Worm (Caenorhabditis elegans): ENCODE data around the gene F41C6.7.
"Not testable (repeated sequence)": the region's sequence is repeated elsewhere in the genome, so short reads cannot be mapped to it uniquely, and the experiment has no call there.

The F41C6.7 gene

DNA sequence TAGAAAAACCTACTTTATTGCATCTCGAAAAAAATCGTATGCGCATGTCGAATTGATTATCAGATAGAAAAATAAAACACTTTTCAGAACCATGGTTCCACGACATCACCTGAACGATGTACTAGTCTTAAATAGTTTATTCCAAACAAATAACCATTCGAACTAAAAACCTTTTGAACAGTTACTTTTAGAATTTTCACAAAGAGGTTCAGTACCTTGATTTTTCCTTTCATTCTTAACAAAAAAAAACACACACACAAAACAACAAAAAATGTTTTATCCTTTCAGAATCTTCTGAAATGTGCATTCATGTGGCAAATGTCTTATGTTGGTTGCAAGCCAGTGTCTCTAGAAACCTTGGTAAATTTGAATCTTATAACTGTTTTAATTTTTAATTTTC, 10.4 kb downstream of the F41C6.7 start, which contains the start of gene F41C6.4:
F41C6.4 (minus strand) TSS at position 101 of the 400 bp plus-strand sequence.
- TF ChIP-seq unc-130 (GFP tag; optimal IDR thresholded peaks at IDR 0.05) (no peak), daf-16 (GFP tag; optimal IDR thresholded peaks at IDR 0.05) (no peak), daf-16 (tag; optimal IDR thresholded peaks at IDR 0.05) (no peak), nhr-25 (tag; optimal IDR thresholded peaks at IDR 0.05; ENCODE audit: borderline replicate concordance, insufficient read depth) (no peak), hlh-11 (tag; optimal IDR thresholded peaks at IDR 0.05) (no peak), ceh-62 (tag; optimal IDR thresholded peaks at IDR 0.05) (no peak), daf-8 (GFP tag; IDR thresholded peaks at IDR 0.05) (no peak), nhr-76 (tag; optimal IDR thresholded peaks at IDR 0.05) (no peak)

- TF ChIP-seq fos-1, nhr-102, jun-1 (tag; optimal IDR thresholded peaks at IDR 0.05): not testable (repeated sequence)
Measured at ce11 chrX:6868669-6869068, 16.4 kb downstream of the F41C6.7 start, which contains the start of gene C53B7.6. Gene C53B7.6, minus strand, starts transcription at chrX:6868769.

ce11 chrX:6867707-6868106, 17.4 kb downstream of the F41C6.7 start:
- TF ChIP-seq mdt-29 (GFP tag; IDR thresholded peaks at IDR 0.05) (peak; percentile 60; the same call in 1 of the 2 replicates), lim-7 (GFP tag; IDR thresholded peaks at IDR 0.05) (peak; percentile 92), nhr-41 (GFP tag; IDR thresholded peaks at IDR 0.05) (peak; percentile 90), spr-1 (tag; optimal IDR thresholded peaks at IDR 0.05) (peak; percentile 75), nhr-42 (GFP tag; IDR thresholded peaks at IDR 0.05) (peak; percentile 69), mdl-1 (tag; optimal IDR thresholded peaks at IDR 0.05) (peak in 1 of 2 experiments; percentile 14), snpc-4 (tag; optimal IDR thresholded peaks at IDR 0.05) (no peak), unc-39 (tag; optimal IDR thresholded peaks at IDR 0.05) (no peak), nhr-28 (tag; optimal IDR thresholded peaks at IDR 0.05) (peak; percentile 20), aly-2 (tag; optimal IDR thresholded peaks at IDR 0.05) (no peak), nhr-237 (tag; optimal IDR thresholded peaks at IDR 0.05) (no peak), ceh-62 (tag; optimal IDR thresholded peaks at IDR 0.05) (no peak), nhr-111 (GFP tag; optimal IDR thresholded peaks at IDR 0.05) (peak; percentile 88), nhr-77 (tag; optimal IDR thresholded peaks at IDR 0.05) (no peak), dpl-1 (GFP tag; optimal IDR thresholded peaks at IDR 0.05) (no peak), R02D3.7 (tag; optimal IDR thresholded peaks at IDR 0.05) (peak; percentile 2), mxl-3 (GFP tag; optimal IDR thresholded peaks at IDR 0.05) (peak; percentile 69), lin-1 (GFP tag; IDR thresholded peaks at IDR 0.05) (peak; percentile 88), hif-1 (tag; optimal IDR thresholded peaks at IDR 0.05) (peak; percentile 10 to 35), zfp-2 (tag; optimal IDR thresholded peaks at IDR 0.05) (peak; percentile 38), arid-1 (GFP tag; conservative IDR thresholded peaks at IDR 0.05) (peak; percentile 91), Y48G9A.11 (GFP tag; IDR thresholded peaks at IDR 0.05) (peak; percentile 73), tag-97 (GFP tag; IDR thresholded peaks at IDR 0.05) (no peak), nhr-11 (tag; optimal IDR thresholded peaks at IDR 0.05) (no peak), zip-2 (tag; optimal IDR thresholded peaks at IDR 0.05) (no peak), daf-16 (GFP tag; optimal IDR thresholded peaks at IDR 0.05) (peak; percentile 73 to 96), daf-16 (tag; optimal IDR thresholded peaks at IDR 0.05) (peak; percentile 82), F37D6.2 (tag; optimal IDR thresholded peaks at IDR 0.05) (no peak), ceh-20 (GFP tag; IDR thresholded peaks at IDR 0.05) (peak; percentile 64; the same call in 1 of the 2 replicates), gei-8 (GFP tag; optimal IDR thresholded peaks at IDR 0.05) (peak; percentile 70), ces-1 (GFP tag; optimal IDR thresholded peaks at IDR 0.05) (no peak), nhr-10 (tag; optimal IDR thresholded peaks at IDR 0.05) (no peak), aha-1 (tag) (peak; percentile 99), skn-1 (tag; optimal IDR thresholded peaks at IDR 0.05) (no peak), lin-29 (GFP tag; IDR thresholded peaks at IDR 0.05) (0 out of 2 replicates have a peak, but pooled peaks have one; percentile 39), cey-2 (tag; optimal IDR thresholded peaks at IDR 0.05; ENCODE audit: borderline replicate concordance, insufficient read depth) (no peak), nhr-6 (tag; optimal IDR thresholded peaks at IDR 0.05) (no peak), spr-3 (GFP tag; optimal IDR thresholded peaks at IDR 0.05) (peak; percentile 67), daf-12 (tag; optimal IDR thresholded peaks at IDR 0.05) (no peak), tra-1 (GFP tag; IDR thresholded peaks at IDR 0.05) (peak; percentile 72), unc-130 (GFP tag; optimal IDR thresholded peaks at IDR 0.05) (no peak), nhr-76 (tag; optimal IDR thresholded peaks at IDR 0.05) (no peak)

All from whole organism, L4 larva.